Fruit fly (Drosophila melanogaster): Measurements from ENCODE around the gene CG6511.

dm6 chr3L:8686646-8687045, 34.5 kb upstream of the CG6511 start:
- no peak for TF ChIP-seq Clk (GFP tag; optimal IDR thresholded peaks at IDR 0.05)
- TF ChIP-seq Crg-1 (GFP tag; optimal IDR thresholded peaks at IDR 0.05) = no peak
- TF ChIP-seq CG14711 (tag; optimal IDR thresholded peaks at IDR 0.05) = no peak
- TF ChIP-seq CG12768 (GFP tag; optimal IDR thresholded peaks at IDR 0.05) = no peak
- no peak for TF ChIP-seq cic (GFP tag; optimal IDR thresholded peaks at IDR 0.05)
- TF ChIP-seq Hr96 (GFP tag; optimal IDR thresholded peaks at IDR 0.05) = no peak
- TF ChIP-seq Mnt (GFP tag; optimal IDR thresholded peaks at IDR 0.05) = no peak
- no peak for TF ChIP-seq kay (GFP tag; ENCODE audit: borderline replicate concordance)
- no peak for TF ChIP-seq bab1 (GFP tag; optimal IDR thresholded peaks at IDR 0.05)
- no peak for TF ChIP-seq ovo (GFP tag; optimal IDR thresholded peaks at IDR 0.05)
- TF ChIP-seq CG33017 (tag; optimal IDR thresholded peaks at IDR 0.05) = no peak
